Worm (Caenorhabditis elegans) whole organism, L4/young adult: ENCODE data around the gene F10C2.3.

Source experiments
- W03F9.2 ChIP-seq: fragments of 150-350 bp; optimal IDR thresholded peaks from 2 replicates; lab custom pipeline; 2014; ENCODE audit warnings: missing biosample characterization, missing genetic modification characterization
- him-1 ChIP-seq: sonication (generic microtip); optimal IDR thresholded peaks from 2 replicates; lab custom pipeline; 2016; ENCODE audit warnings: missing genotype, missing genetic modification reagents, missing genetic modification characterization, missing compliant biosample characterization

ce11 chrV:12011686-12012085 is 8.4 kb upstream of the F10C2.3 start:
- TF ChIP-seq him-1 (tag; lab: Kevin White, UChicago) = no peak
- TF ChIP-seq W03F9.2 (tag; lab: Kevin White, UChicago) = no peak
